Fruit fly (Drosophila melanogaster): Measurements from ENCODE around the gene CG34426.
A peak's percentile ranks its signal among the peaks of the same experiment; 100 is the strongest.

The CG34426 gene

DNA sequence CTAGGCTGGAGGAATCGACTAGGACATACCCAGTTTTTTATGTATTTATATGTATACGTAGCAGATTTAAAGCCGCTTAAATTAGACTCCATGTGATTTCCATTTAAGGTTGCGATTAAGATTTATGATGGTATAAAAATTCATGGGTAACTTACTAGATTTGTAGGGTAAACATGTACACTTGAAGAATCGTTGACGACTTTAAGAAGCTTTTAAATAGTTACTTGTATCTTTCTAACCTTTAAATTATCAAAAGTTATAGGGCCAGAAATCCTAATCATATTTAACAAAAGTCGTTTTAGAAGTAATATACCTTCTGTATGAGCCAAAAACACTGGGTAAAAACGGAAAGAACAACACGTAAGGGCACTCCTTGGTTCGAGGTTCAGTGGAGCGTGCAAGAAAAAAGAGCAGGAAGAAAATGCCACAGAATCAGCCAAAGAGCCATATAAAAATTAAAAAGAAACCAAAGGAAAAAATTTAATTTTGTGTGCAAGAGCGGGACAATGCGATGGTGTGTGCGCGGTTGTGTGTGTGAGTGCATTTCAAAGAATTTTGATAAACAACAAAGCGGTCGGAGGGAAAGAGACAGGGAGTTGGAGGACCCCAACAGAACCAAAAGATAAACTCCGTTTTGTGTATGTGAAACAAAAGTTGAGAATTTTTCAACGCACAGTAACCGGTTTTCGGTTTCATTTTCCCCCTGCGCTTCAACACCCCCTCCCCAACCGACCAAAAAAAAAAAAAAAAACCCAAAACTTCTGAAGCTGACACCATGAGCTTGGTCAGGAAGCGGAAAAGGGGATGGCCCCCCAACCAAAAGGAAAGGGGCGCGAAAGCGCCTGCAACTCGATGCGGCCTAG, 37.5 kb downstream of the CG34426 start (continued):
- TF ChIP-seq CG7963 (GFP tag; IDR thresholded peaks at IDR 0.05; ENCODE audit: partially characterized antibody) (no peak), Ravus (GFP tag; IDR thresholded peaks at IDR 0.05) (no peak), Mes4 (GFP tag; optimal IDR thresholded peaks at IDR 0.05) (no peak), pzg (GFP tag; optimal IDR thresholded peaks at IDR 0.05) (no peak), crol (GFP tag; IDR thresholded peaks at IDR 0.05) (peak; percentile 61), CG5953 (GFP tag; IDR thresholded peaks at IDR 0.05) (no peak), pros (GFP tag; optimal IDR thresholded peaks at IDR 0.05) (peak; percentile 45), Pdp1 (GFP tag; optimal IDR thresholded peaks at IDR 0.05) (peak in 1 of 2 experiments; percentile 4), tx (GFP tag; optimal IDR thresholded peaks at IDR 0.05) (no peak), CG17829 (tag; optimal IDR thresholded peaks at IDR 0.05) (peak; percentile 49), en (GFP tag; optimal IDR thresholded peaks at IDR 0.05) (no peak), hth (optimal IDR thresholded peaks at IDR 0.05) (no peak), CG16813 (GFP tag; IDR thresholded peaks at IDR 0.05; ENCODE audit: partially characterized antibody) (no peak), psq (GFP tag; optimal IDR thresholded peaks at IDR 0.05) (no peak), gem (tag; optimal IDR thresholded peaks at IDR 0.05) (peak; percentile 50), CG13123 (GFP tag; optimal IDR thresholded peaks at IDR 0.05) (no peak), lola (GFP tag; optimal IDR thresholded peaks at IDR 0.05) (peak in 1 of 3 experiments; percentile 63), shn (GFP tag; optimal IDR thresholded peaks at IDR 0.05) (no peak), D19B (GFP tag; optimal IDR thresholded peaks at IDR 0.05) (peak; percentile 63), eve (GFP tag; optimal IDR thresholded peaks at IDR 0.05) (no peak), dysf (GFP tag; IDR thresholded peaks at IDR 0.05) (no peak), CG9727 (GFP tag; optimal IDR thresholded peaks at IDR 0.05) (peak; percentile 64), CG14441 (GFP tag; IDR thresholded peaks at IDR 0.05) (no peak), CG7839 (tag; optimal IDR thresholded peaks at IDR 0.05) (peak; percentile 20), odd (GFP tag; optimal IDR thresholded peaks at IDR 0.05) (no peak), nmo (GFP tag; optimal IDR thresholded peaks at IDR 0.05) (peak; percentile 36), D (optimal IDR thresholded peaks at IDR 0.05) (no peak), D (GFP tag; optimal IDR thresholded peaks at IDR 0.05) (peak; percentile 32), gfzf (GFP tag; optimal IDR thresholded peaks at IDR 0.05) (no peak), dimm (GFP tag; IDR thresholded peaks at IDR 0.05) (no peak), Dek (tag; optimal IDR thresholded peaks at IDR 0.05) (no peak), CG10543 (GFP tag; optimal IDR thresholded peaks at IDR 0.05) (no peak), Oaz (GFP tag; IDR thresholded peaks at IDR 0.05) (no peak), maf-S (GFP tag; optimal IDR thresholded peaks at IDR 0.05) (no peak), dan (GFP tag; IDR thresholded peaks at IDR 0.05) (no peak), seq (GFP tag; IDR thresholded peaks at IDR 0.05) (no peak), Eip74EF (GFP tag; optimal IDR thresholded peaks at IDR 0.05) (no peak), dati (GFP tag; IDR thresholded peaks at IDR 0.05) (no peak), lbe (GFP tag; optimal IDR thresholded peaks at IDR 0.05) (peak; percentile 57), CG13287 (GFP tag; IDR thresholded peaks at IDR 0.05; ENCODE audit: partially characterized antibody) (no peak), CG15601 (tag; optimal IDR thresholded peaks at IDR 0.05) (peak; percentile 5), phol (tag; optimal IDR thresholded peaks at IDR 0.05) (peak; percentile 35), tna (GFP tag; IDR thresholded peaks at IDR 0.05; ENCODE audit: partially characterized antibody) (no peak), CG16863 (GFP tag; optimal IDR thresholded peaks at IDR 0.05) (no peak), corto (GFP tag; optimal IDR thresholded peaks at IDR 0.05) (peak; percentile 18), mam (GFP tag; optimal IDR thresholded peaks at IDR 0.05) (no peak), CG6683 (GFP tag; optimal IDR thresholded peaks at IDR 0.05) (no peak)

Data from whole organism, embryonic.